Fruit fly (Drosophila melanogaster): ENCODE results near the gene ATP6AP2.

ATP6AP2 gene

dm6 chr3R:9245576-9246200 is 14.8 kb upstream of the ATP6AP2 start, which contains the start of gene Vps15 (continued):
- TF ChIP-seq topi (GFP tag; optimal IDR thresholded peaks at IDR 0.05) (peak; percentile 71), Met (GFP tag; optimal IDR thresholded peaks at IDR 0.05) (peak; percentile 65), Lpt (GFP tag; optimal IDR thresholded peaks at IDR 0.05) (peak; percentile 0), Eip78C (GFP tag) (peak; percentile 89), CG6808 (GFP tag; optimal IDR thresholded peaks at IDR 0.05) (peak; percentile 42), CG7368 (GFP tag; optimal IDR thresholded peaks at IDR 0.05) (peak; percentile 47), cyc (GFP tag; optimal IDR thresholded peaks at IDR 0.05) (peak; percentile 54), Hr39 (GFP tag; optimal IDR thresholded peaks at IDR 0.05) (peak; percentile 53), acj6 (GFP tag; optimal IDR thresholded peaks at IDR 0.05) (peak; percentile 69)

dm6 chr3R:9246366-9246765 is 14.1 kb upstream of the ATP6AP2 start, which contains the start of gene CG8420:
Gene CG8420 (plus strand): TSS chr3R:9246649.
- no peak for TF ChIP-seq eg (GFP tag; IDR thresholded peaks at IDR 0.05)
- TF ChIP-seq fd59A (GFP tag; optimal IDR thresholded peaks at IDR 0.05), result no peak
- TF ChIP-seq CG3032 (tag; optimal IDR thresholded peaks at IDR 0.05), result no peak
- TF ChIP-seq CG6808 (GFP tag; optimal IDR thresholded peaks at IDR 0.05), result no peak
- no peak for TF ChIP-seq esn (GFP tag; optimal IDR thresholded peaks at IDR 0.05)

DNA sequence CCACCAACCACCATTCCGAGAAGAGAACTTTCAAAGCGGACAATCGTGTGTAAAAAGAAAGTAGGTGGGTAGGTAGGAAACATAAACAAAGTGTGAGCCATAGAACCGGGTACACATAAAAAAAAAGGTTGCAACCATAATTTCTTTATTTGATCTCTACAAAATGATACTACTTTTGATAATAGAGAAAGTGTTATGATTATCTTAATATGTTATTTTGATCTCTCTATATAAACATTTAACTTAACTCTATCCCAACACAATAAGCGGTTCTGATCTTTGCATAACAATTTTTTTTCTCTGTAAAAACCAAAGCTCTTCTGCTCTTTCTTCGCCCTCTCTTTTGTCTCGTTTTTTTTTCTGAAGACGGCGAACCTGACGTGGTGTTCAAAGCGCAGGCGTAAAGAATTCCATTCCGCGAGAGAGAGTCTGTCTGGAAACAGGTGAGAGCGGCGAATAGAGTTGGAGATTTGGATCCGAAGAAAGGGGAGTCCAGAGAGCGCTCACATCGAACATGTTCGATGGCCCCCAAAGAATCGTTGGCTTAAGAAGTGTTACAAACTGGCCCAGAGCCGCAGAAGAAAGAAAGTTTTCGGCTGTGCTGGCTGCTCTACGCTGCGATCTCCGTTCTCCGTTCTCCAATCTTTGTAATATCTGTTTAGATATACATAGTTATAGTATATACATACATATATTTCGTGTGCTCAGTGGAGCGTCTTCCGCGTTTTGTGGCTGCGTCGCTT is 13.4 kb upstream of the ATP6AP2 start:
- peak; percentile 76 for TF ChIP-seq CG6808 (GFP tag; optimal IDR thresholded peaks at IDR 0.05)
- peak; percentile 73 for TF ChIP-seq OdsH (GFP tag; optimal IDR thresholded peaks at IDR 0.05)
- TF ChIP-seq CG9139 (GFP tag; optimal IDR thresholded peaks at IDR 0.05), result peak; percentile 56
- TF ChIP-seq CG10631 (GFP tag; optimal IDR thresholded peaks at IDR 0.05), result peak; percentile 82
- peak; percentile 82 for TF ChIP-seq CG32006 (GFP tag; optimal IDR thresholded peaks at IDR 0.05)
- TF ChIP-seq dac (GFP tag; optimal IDR thresholded peaks at IDR 0.05), result peak; percentile 39
- TF ChIP-seq Sox14 (GFP tag; optimal IDR thresholded peaks at IDR 0.05), result peak; percentile 90
- TF ChIP-seq Sox15 (GFP tag; optimal IDR thresholded peaks at IDR 0.05), result peak; percentile 46
- TF ChIP-seq CG34406 (GFP tag; optimal IDR thresholded peaks at IDR 0.05), result peak; percentile 83
- TF ChIP-seq fd59A (GFP tag; optimal IDR thresholded peaks at IDR 0.05), result peak; percentile 33
- TF ChIP-seq CG16779 (tag; optimal IDR thresholded peaks at IDR 0.05), result peak; percentile 60
- TF ChIP-seq net (GFP tag; optimal IDR thresholded peaks at IDR 0.05), result peak; percentile 61
- TF ChIP-seq eg (GFP tag; IDR thresholded peaks at IDR 0.05), result peak; percentile 78
- TF ChIP-seq Eip93F (GFP tag; optimal IDR thresholded peaks at IDR 0.05), result peak; percentile 68
- peak; percentile 86 for TF ChIP-seq CG15336 (GFP tag; IDR thresholded peaks at IDR 0.05)
- peak; percentile 73 for TF ChIP-seq dsx (GFP tag; optimal IDR thresholded peaks at IDR 0.05; ENCODE audit: poor library complexity, severe bottlenecking)
- TF ChIP-seq CG11902 (GFP tag; optimal IDR thresholded peaks at IDR 0.05), result peak; percentile 46
- TF ChIP-seq CG1621 (tag; optimal IDR thresholded peaks at IDR 0.05), result peak; percentile 54
- TF ChIP-seq CG3919 (GFP tag; optimal IDR thresholded peaks at IDR 0.05), result peak; percentile 86
- peak; percentile 59 to 72 for TF ChIP-seq ss (GFP tag; optimal IDR thresholded peaks at IDR 0.05)
- peak; percentile 79 for TF ChIP-seq CG11762 (GFP tag; optimal IDR thresholded peaks at IDR 0.05; ENCODE audit: insufficient read depth)
- peak; percentile 55 for TF ChIP-seq spab (GFP tag; optimal IDR thresholded peaks at IDR 0.05)
- TF ChIP-seq CG6163 (GFP tag; IDR thresholded peaks at IDR 0.05), result peak; percentile 85
- peak; percentile 81 for TF ChIP-seq acj6 (GFP tag; optimal IDR thresholded peaks at IDR 0.05)
- peak; percentile 96 for TF ChIP-seq Eip78C (GFP tag)
- TF ChIP-seq CG6854 (GFP tag; optimal IDR thresholded peaks at IDR 0.05), result peak; percentile 90
- no peak for TF ChIP-seq Hr38 (GFP tag; optimal IDR thresholded peaks at IDR 0.05)
- peak; percentile 58 for TF ChIP-seq CG7368 (GFP tag; optimal IDR thresholded peaks at IDR 0.05)
- peak; percentile 96 for TF ChIP-seq svp (GFP tag)
- TF ChIP-seq CG8319 (GFP tag; optimal IDR thresholded peaks at IDR 0.05), result peak; percentile 61
- peak; percentile 81 for TF ChIP-seq pdm3 (GFP tag; optimal IDR thresholded peaks at IDR 0.05)
- peak; percentile 91 for TF ChIP-seq Smox (GFP tag; optimal IDR thresholded peaks at IDR 0.05)
- TF ChIP-seq Sox102F (GFP tag; optimal IDR thresholded peaks at IDR 0.05), result peak; percentile 93
- TF ChIP-seq vri (GFP tag; optimal IDR thresholded peaks at IDR 0.05), result peak; percentile 81
- peak; percentile 92 for TF ChIP-seq Eip75B (GFP tag; optimal IDR thresholded peaks at IDR 0.05)
- peak; percentile 84 for TF ChIP-seq CG8119 (GFP tag; IDR thresholded peaks at IDR 0.05)
- TF ChIP-seq Hr4 (GFP tag; optimal IDR thresholded peaks at IDR 0.05), result peak; percentile 83
- TF ChIP-seq topi (GFP tag; optimal IDR thresholded peaks at IDR 0.05), result peak; percentile 94
- TF ChIP-seq Lpt (GFP tag; optimal IDR thresholded peaks at IDR 0.05), result peak; percentile 69

All from whole organism, prepupa.